Worm (Caenorhabditis elegans): Measurements from ENCODE around the gene fem-1.

fem-1 gene

ce11 chrIV:5534596-5534995 is 3.2 kb downstream of the fem-1 start:
- TF ChIP-seq unc-62 (GFP tag; optimal IDR thresholded peaks at IDR 0.05): no peak
- no peak for TF ChIP-seq ceh-39 (tag; optimal IDR thresholded peaks at IDR 0.05)
- TF ChIP-seq blmp-1 (tag; optimal IDR thresholded peaks at IDR 0.05): no peak
- TF ChIP-seq ceh-83 (GFP tag; optimal IDR thresholded peaks at IDR 0.05): no peak
- no peak for TF ChIP-seq ces-1 (GFP tag; optimal IDR thresholded peaks at IDR 0.05)
- no peak for TF ChIP-seq hlh-1 (tag; optimal IDR thresholded peaks at IDR 0.05)
- no peak for TF ChIP-seq sptf-1 (tag; optimal IDR thresholded peaks at IDR 0.05)
- TF ChIP-seq lin-32 (GFP tag; optimal IDR thresholded peaks at IDR 0.05): no peak
- no peak for TF ChIP-seq cnd-1 (tag; optimal IDR thresholded peaks at IDR 0.05)
- TF ChIP-seq snpc-4 (tag; optimal IDR thresholded peaks at IDR 0.05): no peak
- no peak for TF ChIP-seq nhr-76 (tag; optimal IDR thresholded peaks at IDR 0.05)
- no peak for TF ChIP-seq sem-2 (GFP tag; optimal IDR thresholded peaks at IDR 0.05)
- TF ChIP-seq tbx-8 (GFP tag; optimal IDR thresholded peaks at IDR 0.05): no peak

- TF ChIP-seq ces-1 (GFP tag; optimal IDR thresholded peaks at IDR 0.05) (peak; percentile 93), unc-120 (tag; optimal IDR thresholded peaks at IDR 0.05; ENCODE audit: poor library complexity, severe bottlenecking) (no peak)
Observed at ce11 chrIV:5533556-5533955, 4.2 kb downstream of the fem-1 start.

- TF ChIP-seq nhr-28 (tag; optimal IDR thresholded peaks at IDR 0.05) (no peak), pha-4 (tag; optimal IDR thresholded peaks at IDR 0.05) (no peak), ces-1 (GFP tag; optimal IDR thresholded peaks at IDR 0.05) (peak; percentile 4), nhr-12 (tag; optimal IDR thresholded peaks at IDR 0.05) (no peak)
Observed at ce11 chrIV:5530980-5531379, 6.8 kb downstream of the fem-1 start.

ce11 chrIV:5528285-5528684 is 9.5 kb downstream of the fem-1 start, which contains the start of gene unc-5:
unc-5 (minus strand) TSS chrIV:5528338.
- TF ChIP-seq nhr-28 (tag; optimal IDR thresholded peaks at IDR 0.05) (no peak), ham-2 (GFP tag; optimal IDR thresholded peaks at IDR 0.05) (no peak), snpc-4 (tag; optimal IDR thresholded peaks at IDR 0.05) (no peak), pha-4 (tag; optimal IDR thresholded peaks at IDR 0.05) (no peak), tbx-8 (GFP tag; optimal IDR thresholded peaks at IDR 0.05) (no peak), ztf-11 (tag; optimal IDR thresholded peaks at IDR 0.05) (no peak), lin-32 (GFP tag; optimal IDR thresholded peaks at IDR 0.05) (no peak), unc-62 (GFP tag; optimal IDR thresholded peaks at IDR 0.05) (no peak), elt-3 (tag; optimal IDR thresholded peaks at IDR 0.05) (no peak), zip-8 (tag; optimal IDR thresholded peaks at IDR 0.05) (no peak), nhr-237 (tag; optimal IDR thresholded peaks at IDR 0.05) (no peak), blmp-1 (tag; optimal IDR thresholded peaks at IDR 0.05) (no peak), ces-1 (GFP tag; optimal IDR thresholded peaks at IDR 0.05) (no peak)

- peak; percentile 45 for TF ChIP-seq unc-120 (tag; optimal IDR thresholded peaks at IDR 0.05; ENCODE audit: poor library complexity, severe bottlenecking)
- TF ChIP-seq nhr-2 (tag; optimal IDR thresholded peaks at IDR 0.05): peak; percentile 57
- TF ChIP-seq ztf-11 (tag; optimal IDR thresholded peaks at IDR 0.05): no peak
- TF ChIP-seq hlh-1 (tag; optimal IDR thresholded peaks at IDR 0.05): peak; percentile 59
- peak; percentile 84 for TF ChIP-seq unc-62 (GFP tag; optimal IDR thresholded peaks at IDR 0.05)
- TF ChIP-seq mls-2 (tag; optimal IDR thresholded peaks at IDR 0.05): peak; percentile 36
- TF ChIP-seq ceh-39 (tag; optimal IDR thresholded peaks at IDR 0.05): no peak
- peak; percentile 9 for TF ChIP-seq M03D4.4 (tag; optimal IDR thresholded peaks at IDR 0.05)
Observed at ce11 chrIV:5526711-5527383, 10.9 kb downstream of the fem-1 start.

ce11 chrIV:5519044-5519443 is 18.7 kb downstream of the fem-1 start:
- TF ChIP-seq tbx-8 (GFP tag; optimal IDR thresholded peaks at IDR 0.05): no peak
- TF ChIP-seq zip-8 (tag; optimal IDR thresholded peaks at IDR 0.05): no peak
- no peak for TF ChIP-seq nhr-237 (tag; optimal IDR thresholded peaks at IDR 0.05)
- no peak for TF ChIP-seq elt-1 (tag; optimal IDR thresholded peaks at IDR 0.05; ENCODE audit: borderline replicate concordance, insufficient read depth)
- TF ChIP-seq ces-1 (GFP tag; optimal IDR thresholded peaks at IDR 0.05): no peak
- TF ChIP-seq unc-39 (tag; optimal IDR thresholded peaks at IDR 0.05): no peak
- no peak for TF ChIP-seq drap-1 (GFP tag; optimal IDR thresholded peaks at IDR 0.05)
- no peak for TF ChIP-seq bed-3 (GFP tag; optimal IDR thresholded peaks at IDR 0.05)
- TF ChIP-seq sem-2 (GFP tag; optimal IDR thresholded peaks at IDR 0.05): no peak
- TF ChIP-seq lin-32 (GFP tag; optimal IDR thresholded peaks at IDR 0.05): no peak
- TF ChIP-seq ceh-39 (tag; optimal IDR thresholded peaks at IDR 0.05): no peak
- TF ChIP-seq ceh-83 (GFP tag; optimal IDR thresholded peaks at IDR 0.05): no peak
- TF ChIP-seq nhr-76 (tag; optimal IDR thresholded peaks at IDR 0.05): no peak
- TF ChIP-seq mls-2 (tag; optimal IDR thresholded peaks at IDR 0.05): no peak
